Worm (Caenorhabditis elegans): ENCODE data around the gene F17C8.3.

- TF ChIP-seq mxl-2 (GFP tag; conservative IDR thresholded peaks at IDR 0.05) (no peak), unc-62 (GFP tag; optimal IDR thresholded peaks at IDR 0.05 in 1 of 2) (no peak), unc-62 (tag; optimal IDR thresholded peaks at IDR 0.05) (no peak), ceh-44 (GFP tag; IDR thresholded peaks at IDR 0.05) (no peak), ZK337.2 (GFP tag; IDR thresholded peaks at IDR 0.05) (no peak), ama-1 (optimal IDR thresholded peaks at IDR 0.05) (no peak), nhr-76 (tag; optimal IDR thresholded peaks at IDR 0.05) (no peak), lin-39 (tag; optimal IDR thresholded peaks at IDR 0.05) (no peak), ZK546.5 (tag; optimal IDR thresholded peaks at IDR 0.05) (no peak), fkh-10 (GFP tag; optimal IDR thresholded peaks at IDR 0.05) (no peak)
Measured at ce11 chrIII:4745934-4746333, 14.2 kb downstream of the F17C8.3 start, which contains the start of gene F17C8.6.

All from whole organism, L4 larva.